Worm (Caenorhabditis elegans): Measurements from ENCODE around the gene Y48C3A.12.
A peak's percentile ranks its signal among the peaks of the same experiment; 100 is the strongest.

Y48C3A.12 gene

DNA sequence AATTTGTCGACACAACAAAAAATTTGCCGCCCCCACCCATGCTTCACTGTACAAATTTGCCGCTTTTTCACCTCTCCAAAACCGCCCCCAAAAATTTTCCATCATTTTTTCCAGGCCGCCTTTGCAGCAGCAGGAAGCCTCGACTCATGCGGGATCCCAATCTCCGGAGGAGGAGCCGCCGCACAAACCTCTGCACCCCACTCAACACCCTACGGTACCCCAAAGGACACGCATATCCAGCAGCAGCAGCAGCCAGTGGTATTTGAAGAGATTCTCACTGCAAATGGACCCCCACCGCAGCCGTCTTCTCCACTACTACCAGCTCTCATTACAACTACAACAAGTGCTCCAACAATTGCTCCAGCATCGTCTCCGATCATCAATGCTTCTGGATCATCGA lies 6.8 kb downstream of the Y48C3A.12 start:
- TF ChIP-seq F44E2.7 (GFP tag; IDR thresholded peaks at IDR 0.05) (no peak), set-16 (GFP tag; IDR thresholded peaks at IDR 0.05) (peak; percentile 71)

DNA sequence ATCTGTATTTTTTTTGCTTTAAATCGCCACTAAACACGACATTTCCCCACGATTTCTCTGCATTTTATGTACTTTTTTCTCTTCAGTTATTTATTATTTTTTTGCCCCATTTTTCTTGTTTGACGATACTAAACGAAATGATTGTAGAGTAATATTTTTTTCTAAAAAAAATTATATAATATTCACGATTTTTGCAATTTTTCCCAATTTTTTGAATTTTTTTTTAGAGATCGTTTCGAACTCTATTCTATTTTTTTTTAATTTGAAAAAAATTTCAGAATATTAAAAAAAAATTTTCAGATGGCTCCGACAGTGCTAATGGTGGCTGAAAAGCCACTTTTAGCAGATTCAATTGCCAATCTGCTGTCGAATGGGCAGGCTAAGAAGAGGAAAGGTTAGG lies 13.2 kb downstream of the Y48C3A.12 start, which contains the start of gene Y48C3A.14:
Gene Y48C3A.14 (plus strand): TSS at position 301 of the 400 bp plus-strand sequence.
- TF ChIP-seq T20F7.1 (GFP tag; optimal IDR thresholded peaks at IDR 0.05) (no peak), ceh-20 (GFP tag; IDR thresholded peaks at IDR 0.05) (no peak), rbr-2 (tag; optimal IDR thresholded peaks at IDR 0.05) (no peak), nhr-25 (tag; optimal IDR thresholded peaks at IDR 0.05; ENCODE audit: borderline replicate concordance, insufficient read depth) (no peak)

DNA sequence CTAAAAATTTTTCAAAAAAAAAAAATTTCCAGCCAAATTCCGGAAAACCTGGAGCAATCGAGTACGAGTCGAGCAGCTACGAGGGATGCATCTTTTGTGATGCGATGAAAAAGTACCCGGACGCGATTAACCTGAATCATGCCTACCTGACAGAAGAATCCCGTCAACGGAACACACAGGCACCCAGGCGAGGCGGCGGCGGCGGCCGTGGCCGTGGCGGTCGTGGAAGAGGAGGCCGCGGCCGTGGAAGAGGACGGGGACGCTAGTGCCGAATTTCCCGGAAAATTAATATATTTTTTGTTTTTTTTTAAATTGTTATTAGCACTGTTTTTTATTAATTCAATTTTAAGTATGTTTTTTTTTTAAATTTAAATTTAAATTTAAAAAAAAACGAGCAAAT lies 25.3 kb downstream of the Y48C3A.12 start:
- TF ChIP-seq zip-2 (tag; optimal IDR thresholded peaks at IDR 0.05), result no peak
- peak; percentile 90 for TF ChIP-seq set-16 (GFP tag; IDR thresholded peaks at IDR 0.05)

DNA sequence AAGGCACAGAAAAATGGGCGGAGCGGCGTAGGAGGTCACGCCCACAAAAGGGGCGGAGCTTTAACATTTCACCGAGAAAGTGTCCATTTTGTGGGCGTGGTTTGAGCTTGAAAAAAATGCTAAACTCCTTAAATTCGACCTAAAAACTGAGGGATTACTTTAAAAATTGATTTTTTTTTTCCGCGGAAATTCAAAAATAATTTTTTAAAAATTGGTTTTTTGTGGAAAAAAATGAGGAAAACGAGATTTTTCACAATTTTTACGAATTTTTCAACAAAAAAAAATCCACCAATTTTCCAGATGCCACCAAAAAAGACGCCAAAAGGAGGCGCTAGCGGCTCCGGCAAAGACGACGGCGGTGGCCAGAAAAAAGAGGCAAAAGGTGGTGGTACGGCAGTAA lies 26.5 kb downstream of the Y48C3A.12 start, which contains the start of gene pinn-4:
Gene pinn-4 (plus strand): TSS at position 301 of the 400 bp plus-strand sequence.
- no peak for TF ChIP-seq rbr-2 (tag; optimal IDR thresholded peaks at IDR 0.05)
- no peak for TF ChIP-seq ZK337.2 (GFP tag; IDR thresholded peaks at IDR 0.05)
- TF ChIP-seq lir-3 (tag; optimal IDR thresholded peaks at IDR 0.05), result no peak
- TF ChIP-seq nhr-111 (GFP tag; optimal IDR thresholded peaks at IDR 0.05), result no peak
- TF ChIP-seq ceh-82 (tag; optimal IDR thresholded peaks at IDR 0.05), result no peak
- TF ChIP-seq aha-1 (tag), result no peak
- no peak for TF ChIP-seq nhr-77 (tag; optimal IDR thresholded peaks at IDR 0.05)
- TF ChIP-seq tra-1 (GFP tag; IDR thresholded peaks at IDR 0.05), result no peak
- no peak for TF ChIP-seq nhr-25 (tag; optimal IDR thresholded peaks at IDR 0.05; ENCODE audit: borderline replicate concordance, insufficient read depth)
- TF ChIP-seq nhr-102 (tag; optimal IDR thresholded peaks at IDR 0.05), result no peak
- no peak for TF ChIP-seq egl-27 (tag; optimal IDR thresholded peaks at IDR 0.05)
- no peak for TF ChIP-seq zag-1 (tag; optimal IDR thresholded peaks at IDR 0.05)
- TF ChIP-seq duxl-1 (tag; optimal IDR thresholded peaks at IDR 0.05; ENCODE audit: poor library complexity), result no peak

DNA sequence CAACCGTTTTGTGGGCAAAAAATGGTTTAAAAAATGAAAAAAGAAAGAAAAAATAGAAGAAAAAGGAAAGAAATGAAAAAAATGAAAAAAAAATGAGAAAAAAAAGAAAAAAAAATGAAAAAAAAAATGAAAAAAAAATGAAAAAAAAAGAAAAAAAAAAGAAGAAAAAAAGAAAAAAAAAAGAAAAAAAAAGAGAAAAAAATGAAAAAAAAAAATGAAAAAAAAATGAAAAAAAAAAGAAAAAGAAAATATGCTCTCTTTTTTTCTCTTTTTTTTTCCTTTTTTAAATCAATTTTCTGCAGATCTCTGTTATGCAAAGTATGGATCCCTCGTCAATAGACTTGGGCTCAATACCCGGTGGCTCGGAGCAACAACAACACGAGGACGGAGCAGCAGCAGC lies 29.6 kb downstream of the Y48C3A.12 start, which contains the start of gene efl-2:
Gene efl-2 (plus strand): TSS at position 301 of the 400 bp plus-strand sequence.
- no peak for TF ChIP-seq zfp-2 (tag; optimal IDR thresholded peaks at IDR 0.05)

DNA sequence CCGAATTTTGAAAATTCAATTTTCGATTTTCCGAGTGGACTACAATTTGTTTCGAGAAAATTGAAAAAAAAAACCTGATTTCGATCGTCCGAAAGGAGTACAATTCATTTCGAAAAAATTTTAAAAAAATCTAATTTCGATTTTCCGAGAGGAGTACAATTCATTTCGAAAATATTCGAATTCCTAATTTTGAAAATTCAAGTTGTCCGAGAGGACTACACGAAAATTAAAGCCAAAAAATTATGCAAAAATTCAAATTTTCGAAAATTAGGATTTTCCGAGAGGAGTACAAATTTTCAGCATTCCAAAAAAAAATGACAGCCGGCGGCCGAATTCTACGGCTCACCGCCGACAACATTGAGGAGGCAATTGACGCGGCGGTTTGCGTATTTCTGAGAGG lies 36.1 kb downstream of the Y48C3A.12 start, which contains the start of gene Y48C3A.18:
Gene Y48C3A.18 (plus strand): TSS at position 301 of the 400 bp plus-strand sequence.
- TF ChIP-seq ztf-11 (tag; optimal IDR thresholded peaks at IDR 0.05) (no peak), snpc-4 (tag; optimal IDR thresholded peaks at IDR 0.05) (no peak), aha-1 (tag) (peak; percentile 17), dve-1 (tag; optimal IDR thresholded peaks at IDR 0.05; ENCODE audit: insufficient read depth) (no peak)

DNA sequence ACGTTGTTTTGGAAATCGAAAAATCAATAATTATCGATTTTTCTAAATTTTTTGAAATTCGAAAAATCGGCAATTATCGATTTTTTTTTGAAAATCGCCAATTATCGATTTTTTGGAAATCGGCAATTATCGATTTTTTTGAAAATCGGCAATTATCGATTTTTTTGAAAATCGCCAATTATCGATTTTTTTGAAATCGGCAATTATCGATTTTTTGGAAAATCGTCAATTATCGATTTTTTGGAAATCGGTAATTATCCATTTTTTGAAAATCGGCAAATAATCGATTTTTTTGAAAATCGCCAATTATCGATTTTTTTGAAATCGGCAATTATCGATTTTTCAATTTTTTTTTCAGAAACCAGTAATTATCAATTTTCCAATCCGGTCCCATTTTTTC lies 37.9 kb downstream of the Y48C3A.12 start:
- TF ChIP-seq gei-8 (GFP tag; optimal IDR thresholded peaks at IDR 0.05) (no peak), egl-27 (tag; optimal IDR thresholded peaks at IDR 0.05) (no peak), ceh-28 (tag; optimal IDR thresholded peaks at IDR 0.05) (peak; percentile 99)

DNA sequence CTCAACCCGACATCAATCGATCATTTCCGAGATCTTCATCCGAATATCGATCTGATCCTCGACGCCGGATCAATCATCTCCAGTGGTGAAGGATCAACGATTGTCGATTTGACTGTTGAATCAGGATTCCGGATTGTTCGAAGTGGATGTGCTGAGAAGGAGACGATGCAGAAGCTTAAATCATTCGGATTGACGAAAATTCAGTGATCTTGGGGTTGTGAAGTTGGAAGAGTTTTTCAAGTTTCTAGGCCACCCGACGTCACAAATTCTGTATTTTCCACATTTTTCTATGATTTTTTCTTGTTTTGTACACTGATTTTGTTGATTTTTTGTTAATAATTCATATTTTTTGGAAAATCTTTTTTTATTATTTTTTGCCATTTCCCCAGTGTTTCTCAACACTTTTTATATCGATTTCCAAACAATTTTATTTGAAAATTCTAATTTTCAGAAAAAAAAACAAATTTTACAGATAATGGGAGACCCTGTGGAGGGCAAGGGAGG lies 38.4 kb downstream of the Y48C3A.12 start, which contains the start of gene Y48E1C.1:
Gene Y48E1C.1 (plus strand): TSS at position 454 of the 504 bp plus-strand sequence.
- TF ChIP-seq aha-1 (tag) (peak; percentile 92), nhr-42 (GFP tag; IDR thresholded peaks at IDR 0.05) (no peak), daf-8 (GFP tag; IDR thresholded peaks at IDR 0.05) (no peak), T26A8.4 (GFP tag; IDR thresholded peaks at IDR 0.05) (no peak), fkh-10 (GFP tag; optimal IDR thresholded peaks at IDR 0.05) (no peak), unc-130 (GFP tag; optimal IDR thresholded peaks at IDR 0.05) (no peak), gei-8 (GFP tag; optimal IDR thresholded peaks at IDR 0.05) (no peak)

All from whole organism, L4 larva.